Fruit fly (Drosophila melanogaster) whole organism, embryonic: ENCODE data around the gene CG15012.

ENCODE experiments used
- Atf-2 ChIP-seq: fragments of 200-800 bp; sonication (Bioruptor generic); optimal IDR thresholded peaks from 2 replicates; lab custom pipeline; 2016; ENCODE audit warnings: missing biosample characterization, missing genetic modification characterization
- B-H2 ChIP-seq: fragments of 200-800 bp; sonication (Bioruptor generic); optimal IDR thresholded peaks from 2 replicates; lab custom pipeline; 2018; ENCODE audit warnings: missing biosample characterization, mild to moderate bottlenecking, missing genetic modification characterization
- Bgb ChIP-seq: fragments of 200-800 bp; sonication (Bioruptor generic); IDR thresholded peaks from 2 replicates; pipeline ENCODE4 v1.3.6; 2022; ENCODE audit warnings: missing biosample characterization, missing genetic modification characterization; ENCODE audit not compliant: partially characterized antibody
- CG10267 ChIP-seq: fragments of 200-800 bp; sonication (Bioruptor generic); optimal IDR thresholded peaks from 2 replicates; lab custom pipeline; 2018; ENCODE audit warnings: missing biosample characterization, mild to moderate bottlenecking, missing genetic modification characterization, moderate library complexity
- CG10462 ChIP-seq: fragments of 200-800 bp; sonication (Bioruptor generic); optimal IDR thresholded peaks from 2 replicates; lab custom pipeline; 2016; ENCODE audit warnings: missing biosample characterization, missing genetic modification characterization
- CG13775 ChIP-seq: fragments of 200-800 bp; sonication (Bioruptor generic); optimal IDR thresholded peaks from 3 replicates; lab custom pipeline; 2017; ENCODE audit warnings: missing biosample characterization, mild to moderate bottlenecking, missing genetic modification characterization
- CG14860 ChIP-seq: fragments of 200-800 bp; sonication (Bioruptor generic); IDR thresholded peaks from 3 replicates; pipeline ENCODE4 v1.3.6; 2022; ENCODE audit warnings: missing biosample characterization, missing genetic modification characterization; ENCODE audit not compliant: partially characterized antibody
- CG17385 ChIP-seq: fragments of 200-800 bp; sonication (Bioruptor generic); optimal IDR thresholded peaks from 3 replicates; lab custom pipeline; 2018; ENCODE audit warnings: missing biosample characterization, mild to moderate bottlenecking, missing genetic modification characterization
- CG30020 ChIP-seq: fragments of 200-800 bp; optimal IDR thresholded peaks from 2 replicates; lab custom pipeline; 2019; ENCODE audit warnings: missing biosample characterization, mild to moderate bottlenecking, missing genetic modification characterization, moderate library complexity
- CG31441 ChIP-seq: fragments of 200-800 bp; sonication (Bioruptor generic); IDR thresholded peaks from 2 replicates; pipeline ENCODE4 v1.3.6; 2022; ENCODE audit warnings: missing biosample characterization, missing genetic modification characterization
- CG32767 ChIP-seq: fragments of 200-800 bp; sonication (Bioruptor generic); IDR thresholded peaks from 2 replicates; pipeline ENCODE4 v1.3.6; 2022; ENCODE audit warnings: missing biosample characterization, missing genetic modification characterization
- CG3281 ChIP-seq: fragments of 200-800 bp; sonication (Bioruptor generic); optimal IDR thresholded peaks from 3 replicates; lab custom pipeline; 2017; ENCODE audit warnings: missing biosample characterization, mild to moderate bottlenecking, missing genetic modification characterization
- CG3995 ChIP-seq: fragments of 200-800 bp; sonication (Bioruptor generic); optimal IDR thresholded peaks from 3 replicates; lab custom pipeline; 2016; ENCODE audit warnings: missing biosample characterization, missing genetic modification characterization
- CG4404 ChIP-seq: fragments of 200-800 bp; sonication (Bioruptor generic); IDR thresholded peaks from 2 replicates; pipeline ENCODE4 v1.3.6; 2022; ENCODE audit warnings: missing biosample characterization, missing genetic modification characterization
- CG4617 ChIP-seq: fragments of 200-800 bp; sonication (Bioruptor generic); optimal IDR thresholded peaks from 3 replicates; lab custom pipeline; 2016; ENCODE audit warnings: missing biosample characterization, missing genetic modification characterization, borderline replicate concordance
- CG7839 ChIP-seq: fragments of 200-800 bp; sonication (Bioruptor generic); optimal IDR thresholded peaks from 3 replicates; lab custom pipeline; 2018; ENCODE audit warnings: missing biosample characterization, mild to moderate bottlenecking, missing genetic modification characterization, moderate library complexity
- CG8388 ChIP-seq: fragments of 200-800 bp; sonication (Bioruptor generic); optimal IDR thresholded peaks from 2 replicates; lab custom pipeline; 2019; ENCODE audit warnings: missing biosample characterization, mild to moderate bottlenecking, missing genetic modification characterization, moderate library complexity
- CG8924 ChIP-seq: fragments of 200-800 bp; optimal IDR thresholded peaks from 3 replicates; lab custom pipeline; 2019; ENCODE audit warnings: missing biosample characterization, mild to moderate bottlenecking, missing genetic modification characterization, moderate library complexity
- CTCF ChIP-seq: fragments of 200-800 bp; sonication (Bioruptor generic); optimal IDR thresholded peaks from 2 replicates; lab custom pipeline; 2017; ENCODE audit warnings: missing biosample characterization, mild to moderate bottlenecking, missing genetic modification characterization, moderate library complexity
- D19A ChIP-seq: fragments of 200-800 bp; optimal IDR thresholded peaks from 3 replicates; lab custom pipeline; 2019; ENCODE audit warnings: missing biosample characterization, mild to moderate bottlenecking, missing genetic modification characterization, moderate library complexity
- Dp ChIP-seq: fragments of 200-800 bp; sonication (Bioruptor generic); optimal IDR thresholded peaks from 2 replicates; lab custom pipeline; 2018; ENCODE audit warnings: missing biosample characterization, mild to moderate bottlenecking, missing genetic modification characterization, moderate library complexity
- E2f2 ChIP-seq: fragments of 200-800 bp; sonication (Bioruptor generic); IDR thresholded peaks from 2 replicates; pipeline ENCODE4 v1.3.6; 2022; ENCODE audit warnings: missing biosample characterization, missing genetic modification characterization
- Ets65A ChIP-seq: fragments of 200-800 bp; sonication (Bioruptor generic); peaks from one replicate; lab custom pipeline; 2016; ENCODE audit warnings: missing biosample characterization, missing genetic modification characterization
- Fer3 ChIP-seq: fragments of 200-800 bp; sonication (Bioruptor generic); optimal IDR thresholded peaks from 2 replicates; lab custom pipeline; 2018; ENCODE audit warnings: missing biosample characterization, mild to moderate bottlenecking, missing genetic modification characterization, moderate library complexity
- HLH4C ChIP-seq: fragments of 200-800 bp; sonication (Bioruptor generic); IDR thresholded peaks from 3 replicates; pipeline ENCODE4 v1.3.6; 2022; ENCODE audit warnings: missing biosample characterization, missing genetic modification characterization; ENCODE audit not compliant: partially characterized antibody
- Hr3 ChIP-seq: fragments of 200-800 bp; sonication (Bioruptor generic); optimal IDR thresholded peaks from 3 replicates; lab custom pipeline; 2016; ENCODE audit warnings: missing biosample characterization, missing genetic modification characterization
- Kr ChIP-seq: fragments of 200-800 bp; sonication (Bioruptor generic); optimal IDR thresholded peaks from 2 replicates; lab custom pipeline; 2017; ENCODE audit warnings: missing biosample characterization, mild to moderate bottlenecking, missing genetic modification characterization
- Med ChIP-seq: fragments of 200-800 bp; sonication (Bioruptor generic); peaks from one replicate; lab custom pipeline; 2016; ENCODE audit warnings: missing biosample characterization, missing genetic modification characterization, mild to moderate bottlenecking, inconsistent platforms, moderate library complexity
- Nf-YC ChIP-seq: fragments of 200-800 bp; optimal IDR thresholded peaks from 3 replicates; lab custom pipeline; 2019; ENCODE audit warnings: missing biosample characterization, mild to moderate bottlenecking, missing genetic modification characterization, moderate library complexity
- Opbp ChIP-seq: fragments of 200-800 bp; sonication (Bioruptor generic); IDR thresholded peaks from 3 replicates; pipeline ENCODE4 v1.3.6; 2022; ENCODE audit warnings: missing biosample characterization, missing genetic modification characterization; ENCODE audit not compliant: partially characterized antibody
- Scr ChIP-seq: fragments of 200-800 bp; sonication (Bioruptor generic); IDR thresholded peaks from 2 replicates; pipeline ENCODE4 v1.3.6; 2022; ENCODE audit warnings: missing biosample characterization, missing genetic modification characterization; ENCODE audit not compliant: partially characterized antibody
- Vsx1 ChIP-seq: fragments of 200-800 bp; sonication (Bioruptor generic); optimal IDR thresholded peaks from 2 replicates; lab custom pipeline; 2017; ENCODE audit warnings: missing biosample characterization, mild to moderate bottlenecking, missing genetic modification characterization, missing genetic modification reagents
- amos ChIP-seq: fragments of 200-800 bp; sonication (Bioruptor generic); IDR thresholded peaks from 2 replicates; pipeline ENCODE4 v1.3.6; 2022; ENCODE audit warnings: missing biosample characterization, missing genetic modification characterization; ENCODE audit not compliant: partially characterized antibody
- ap ChIP-seq: fragments of 200-800 bp; sonication (Bioruptor generic); IDR thresholded peaks from 2 replicates; pipeline ENCODE4 v1.3.6; 2022; ENCODE audit warnings: missing biosample characterization, missing genetic modification characterization
- dm ChIP-seq: fragments of 200-800 bp; sonication (Bioruptor generic); optimal IDR thresholded peaks from 3 replicates; lab custom pipeline; 2016; ENCODE audit warnings: missing biosample characterization, missing genetic modification characterization
- dmrt11E ChIP-seq: fragments of 200-800 bp; sonication (Bioruptor generic); optimal IDR thresholded peaks from 3 replicates; lab custom pipeline; 2018; ENCODE audit warnings: missing biosample characterization, mild to moderate bottlenecking, missing genetic modification characterization, moderate library complexity
- ewg ChIP-seq: fragments of 200-800 bp; sonication (Bioruptor generic); optimal IDR thresholded peaks from 3 replicates; lab custom pipeline; 2017; ENCODE audit warnings: mild to moderate bottlenecking, missing biosample characterization, missing genetic modification reagents, missing genetic modification characterization
- hb ChIP-seq: fragments of 200-800 bp; sonication (Bioruptor generic); IDR thresholded peaks from 3 replicates; pipeline ENCODE4 v1.3.6; 2022; ENCODE audit warnings: missing biosample characterization, missing genetic modification characterization; ENCODE audit not compliant: partially characterized antibody
- lbe ChIP-seq: fragments of 200-800 bp; sonication (Bioruptor generic); optimal IDR thresholded peaks from 2 replicates; lab custom pipeline; 2016; ENCODE audit warnings: missing biosample characterization, mild to moderate bottlenecking, missing genetic modification characterization
- pfk ChIP-seq: fragments of 200-800 bp; sonication (Bioruptor generic); optimal IDR thresholded peaks from 2 replicates; lab custom pipeline; 2018; ENCODE audit warnings: missing biosample characterization, mild to moderate bottlenecking, missing genetic modification characterization, moderate library complexity
- ro ChIP-seq: fragments of 200-800 bp; sonication (Bioruptor generic); IDR thresholded peaks from 2 replicates; pipeline ENCODE4 v1.3.6; 2022; ENCODE audit warnings: missing biosample characterization, missing genetic modification characterization
- scrt ChIP-seq: fragments of 200-800 bp; sonication (Bioruptor generic); optimal IDR thresholded peaks from 2 replicates; lab custom pipeline; 2018; ENCODE audit warnings: missing biosample characterization, mild to moderate bottlenecking, missing genetic modification characterization, moderate library complexity
- sd ChIP-seq: fragments of 200-800 bp; sonication (Bioruptor generic); optimal IDR thresholded peaks from 3 replicates; lab custom pipeline; 2018; ENCODE audit warnings: missing biosample characterization, mild to moderate bottlenecking, missing genetic modification characterization, moderate library complexity
- slou ChIP-seq: fragments of 200-800 bp; sonication (Bioruptor generic); optimal IDR thresholded peaks from 3 replicates; lab custom pipeline; 2016; ENCODE audit warnings: missing biosample characterization, missing genetic modification characterization
- sqz ChIP-seq: fragments of 200-800 bp; sonication (Bioruptor generic); optimal IDR thresholded peaks from 3 replicates; lab custom pipeline; 2018; ENCODE audit warnings: missing biosample characterization, mild to moderate bottlenecking, missing genetic modification characterization
- stc ChIP-seq: fragments of 200-800 bp; sonication (Bioruptor generic); IDR thresholded peaks from 2 replicates; pipeline ENCODE4 v1.3.6; 2022; ENCODE audit warnings: missing biosample characterization, missing genetic modification characterization
- unc-4 ChIP-seq: fragments of 200-800 bp; sonication (Bioruptor generic); IDR thresholded peaks from 2 replicates; pipeline ENCODE4 v1.3.6; 2022; ENCODE audit warnings: missing biosample characterization, missing genetic modification characterization; ENCODE audit not compliant: partially characterized antibody
- vnd ChIP-seq: fragments of 200-800 bp; sonication (Bioruptor generic); IDR thresholded peaks from 3 replicates; pipeline ENCODE4 v1.3.6; 2022; ENCODE audit warnings: missing biosample characterization, missing genetic modification characterization; ENCODE audit not compliant: partially characterized antibody
- zfh1 ChIP-seq: fragments of 200-800 bp; sonication (Bioruptor generic); IDR thresholded peaks from 3 replicates; pipeline ENCODE4 v1.3.6; 2022; ENCODE audit warnings: missing biosample characterization, missing genetic modification characterization

The CG15012 gene

dm6 chr3L:4262384-4262783 lies 29.7 kb downstream of the CG15012 start, which contains the start of the genes CG11586 and VhaM9.7-a (continued):
- no peak for TF ChIP-seq scrt (GFP tag; lab: Kevin White, UChicago)
- TF ChIP-seq CG3281 (GFP tag; lab: Kevin White, UChicago): no peak
- no peak for TF ChIP-seq CG3995 (GFP tag; lab: Kevin White, UChicago)
- peak; percentile 20 for TF ChIP-seq CG8388 (GFP tag; lab: Kevin White, UChicago)
- peak; percentile 60 for TF ChIP-seq E2f2 (GFP tag; lab: Robert Waterston, UW)
- peak; percentile 1 for TF ChIP-seq dm (GFP tag; lab: Kevin White, UChicago)
- peak; percentile 63 for TF ChIP-seq Bgb (GFP tag; lab: Robert Waterston, UW)
- TF ChIP-seq CG31441 (GFP tag; lab: Robert Waterston, UW): 0 out of 2 replicates have a peak, but pooled peaks have one; percentile 22
- TF ChIP-seq Opbp (GFP tag; lab: Robert Waterston, UW): 0 out of 3 replicates have a peak, but pooled peaks have one; percentile 17
- peak; percentile 64 for TF ChIP-seq CG4617 (GFP tag; lab: Kevin White, UChicago)
- TF ChIP-seq CG10267 (tag; lab: Kevin White, UChicago): peak; percentile 63
- TF ChIP-seq ap (GFP tag; lab: Robert Waterston, UW): no peak
- 0 out of 3 replicates have a peak, but pooled peaks have one; percentile 56 for TF ChIP-seq hb (GFP tag; lab: Robert Waterston, UW)
- TF ChIP-seq ro (GFP tag; lab: Robert Waterston, UW): no peak
- peak; percentile 8 for TF ChIP-seq dmrt11E (tag; lab: Kevin White, UChicago)
- no peak for TF ChIP-seq stc
- TF ChIP-seq CG14860: peak; percentile 71; the same call in 2 of the 3 replicates
- peak; percentile 0 for TF ChIP-seq pfk (GFP tag; lab: Kevin White, UChicago)
- TF ChIP-seq unc-4 (GFP tag; lab: Robert Waterston, UW): peak; percentile 62
- no peak for TF ChIP-seq Kr (GFP tag; lab: Kevin White, UChicago)
- peak; percentile 21 for TF ChIP-seq Vsx1 (GFP tag; lab: Kevin White, UChicago)
- peak; percentile 16 for TF ChIP-seq CG8924 (tag; lab: Kevin White, UChicago)
- TF ChIP-seq CG10462 (GFP tag; lab: Kevin White, UChicago): peak; percentile 31
- peak; percentile 34 for TF ChIP-seq CG30020 (tag; lab: Kevin White, UChicago)
- TF ChIP-seq sqz (GFP tag; lab: Kevin White, UChicago): peak; percentile 43
- peak; percentile 55 for TF ChIP-seq Med
- peak; percentile 41 for TF ChIP-seq CTCF (GFP tag; lab: Kevin White, UChicago)
- TF ChIP-seq B-H2 (GFP tag; lab: Kevin White, UChicago): no peak
- no peak for TF ChIP-seq CG4404
- peak; percentile 71 for TF ChIP-seq Scr (GFP tag; lab: Robert Waterston, UW)
- TF ChIP-seq Hr3 (GFP tag; lab: Kevin White, UChicago): peak; percentile 8
- TF ChIP-seq D19A (tag; lab: Kevin White, UChicago): peak; percentile 23
- TF ChIP-seq CG7839: peak; percentile 26
- peak; percentile 80 for TF ChIP-seq HLH4C (GFP tag; lab: Robert Waterston, UW)
- TF ChIP-seq Nf-YC (tag; lab: Kevin White, UChicago): peak; percentile 22
- TF ChIP-seq sd (tag; lab: Kevin White, UChicago): peak; percentile 21
- TF ChIP-seq slou: peak; percentile 20
- TF ChIP-seq vnd: peak; percentile 64; the same call in 2 of the 3 replicates
- TF ChIP-seq amos (GFP tag; lab: Robert Waterston, UW): peak; percentile 41; the same call in 1 of the 2 replicates
- peak; percentile 49 for TF ChIP-seq CG13775 (GFP tag; lab: Kevin White, UChicago)
- peak; percentile 50 for TF ChIP-seq Dp (GFP tag; lab: Kevin White, UChicago)
- TF ChIP-seq lbe (GFP tag; lab: Kevin White, UChicago): peak; percentile 53
- peak; percentile 20; the same call in 1 of the 3 replicates for TF ChIP-seq zfh1 (GFP tag; lab: Robert Waterston, UW)
- 0 out of 2 replicates have a peak, but pooled peaks have one; percentile 20 for TF ChIP-seq CG32767 (GFP tag; lab: Robert Waterston, UW)
- peak; percentile 8 for TF ChIP-seq ewg
- TF ChIP-seq CG17385: no peak
- TF ChIP-seq Fer3: no peak
- peak; percentile 82 for TF ChIP-seq Ets65A (GFP tag; lab: Kevin White, UChicago)
- TF ChIP-seq Atf-2 (GFP tag; lab: Kevin White, UChicago): no peak
